Fruit fly (Drosophila melanogaster) whole organism: Measurements from ENCODE around the gene milt.

Experiments used
- CG8478 ChIP-seq: fragments of >200 bp; optimal IDR thresholded peaks from 2 replicates; lab custom pipeline; 2018; ENCODE audit warnings: inconsistent platforms
- Dll ChIP-seq: fragments of >200 bp; optimal IDR thresholded peaks from 2 replicates; lab custom pipeline; 2017
- EcR ChIP-seq, 2 experiments: fragments of >200 bp; optimal IDR thresholded peaks; 2 replicates each; lab custom pipeline; 2017; ENCODE audit warnings: missing biosample characterization in 2 of 2, missing genetic modification characterization in 2 of 2, missing genetic modification reagents in 2 of 2
- pan ChIP-seq: fragments of >200 bp; optimal IDR thresholded peaks from 2 replicates; lab custom pipeline; 2017
- psq ChIP-seq: fragments of >200 bp; optimal IDR thresholded peaks from 2 replicates; lab custom pipeline; 2017
- usp ChIP-seq: fragments of >200 bp; optimal IDR thresholded peaks from 2 replicates; lab custom pipeline; 2017; ENCODE audit warnings: missing biosample characterization, missing genetic modification characterization, mixed read lengths

milt gene

dm6 chr2L:7042150-7042811 lies 4.7 kb downstream of the milt start:
- no peak for TF ChIP-seq EcR (GFP tag; optimal IDR thresholded peaks at IDR 0.05; lab: Kevin White, UChicago)
- no peak for TF ChIP-seq psq (lab: Kevin White, UChicago)
- TF ChIP-seq pan (lab: Kevin White, UChicago), result no peak
- no peak for TF ChIP-seq Dll (lab: Kevin White, UChicago)
- no peak for TF ChIP-seq usp (GFP tag; lab: Kevin White, UChicago)
- no peak for TF ChIP-seq CG8478 (lab: Kevin White, UChicago)

- TF ChIP-seq usp (GFP tag; lab: Kevin White, UChicago), result no peak
- no peak for TF ChIP-seq EcR (GFP tag; optimal IDR thresholded peaks at IDR 0.05; lab: Kevin White, UChicago)
- no peak for TF ChIP-seq pan (lab: Kevin White, UChicago)
- TF ChIP-seq psq (lab: Kevin White, UChicago), result no peak
- TF ChIP-seq CG8478 (lab: Kevin White, UChicago), result no peak
- no peak for TF ChIP-seq Dll (lab: Kevin White, UChicago)
Observed at dm6 chr2L:7043039-7043905, 5.6 kb downstream of the milt start.

dm6 chr2L:7047703-7048102 lies 10.1 kb downstream of the milt start:
- no peak for TF ChIP-seq psq (lab: Kevin White, UChicago)
- TF ChIP-seq pan (lab: Kevin White, UChicago), result no peak
- TF ChIP-seq Dll (lab: Kevin White, UChicago), result no peak
- TF ChIP-seq EcR (GFP tag; optimal IDR thresholded peaks at IDR 0.05; lab: Kevin White, UChicago), result no peak
- no peak for TF ChIP-seq CG8478 (lab: Kevin White, UChicago)
- TF ChIP-seq usp (GFP tag; lab: Kevin White, UChicago), result no peak

dm6 chr2L:7049009-7049647 lies 11.5 kb downstream of the milt start:
- TF ChIP-seq pan (lab: Kevin White, UChicago) (peak; percentile 92), Dll (lab: Kevin White, UChicago) (no peak)

dm6 chr2L:7049680-7050289 lies 12.2 kb downstream of the milt start:
- TF ChIP-seq Dll (lab: Kevin White, UChicago), result no peak
- TF ChIP-seq EcR (GFP tag; optimal IDR thresholded peaks at IDR 0.05; lab: Kevin White, UChicago), result no peak
- no peak for TF ChIP-seq usp (GFP tag; lab: Kevin White, UChicago)
- TF ChIP-seq pan (lab: Kevin White, UChicago), result no peak
- no peak for TF ChIP-seq psq (lab: Kevin White, UChicago)
- TF ChIP-seq CG8478 (lab: Kevin White, UChicago), result no peak

- TF ChIP-seq CG8478 (lab: Kevin White, UChicago), result no peak
Observed at dm6 chr2L:7050492-7051182, 13.0 kb downstream of the milt start.

dm6 chr2L:7051740-7052139 lies 14.1 kb downstream of the milt start:
- TF ChIP-seq Dll (lab: Kevin White, UChicago), result no peak
- TF ChIP-seq EcR (GFP tag; optimal IDR thresholded peaks at IDR 0.05; lab: Kevin White, UChicago), result no peak
- no peak for TF ChIP-seq pan (lab: Kevin White, UChicago)
- no peak for TF ChIP-seq psq (lab: Kevin White, UChicago)
- no peak for TF ChIP-seq usp (GFP tag; lab: Kevin White, UChicago)
- no peak for TF ChIP-seq CG8478 (lab: Kevin White, UChicago)

- no peak for TF ChIP-seq Dll (lab: Kevin White, UChicago)
- no peak for TF ChIP-seq pan (lab: Kevin White, UChicago)
- TF ChIP-seq usp (GFP tag; lab: Kevin White, UChicago), result no peak
- TF ChIP-seq EcR (GFP tag; optimal IDR thresholded peaks at IDR 0.05; lab: Kevin White, UChicago), result no peak
- no peak for TF ChIP-seq psq (lab: Kevin White, UChicago)
- no peak for TF ChIP-seq CG8478 (lab: Kevin White, UChicago)
Observed at dm6 chr2L:7056189-7056926, 18.7 kb downstream of the milt start, which contains the start of gene Mnn1. Gene Mnn1, plus strand, starts transcription at chr2L:7056301.

dm6 chr2L:7060751-7061150 lies 23.1 kb downstream of the milt start, which contains the start of gene Mst27D:
Gene Mst27D, minus strand, starts transcription at chr2L:7060851.
- TF ChIP-seq usp (GFP tag; lab: Kevin White, UChicago), result no peak
- no peak for TF ChIP-seq psq (lab: Kevin White, UChicago)
- no peak for TF ChIP-seq CG8478 (lab: Kevin White, UChicago)
- no peak for TF ChIP-seq EcR (GFP tag; optimal IDR thresholded peaks at IDR 0.05; lab: Kevin White, UChicago)

- no peak for TF ChIP-seq Dll (lab: Kevin White, UChicago)
- TF ChIP-seq CG8478 (lab: Kevin White, UChicago), result no peak
- no peak for TF ChIP-seq EcR (GFP tag; optimal IDR thresholded peaks at IDR 0.05; lab: Kevin White, UChicago)
- TF ChIP-seq pan (lab: Kevin White, UChicago), result no peak
- TF ChIP-seq psq (lab: Kevin White, UChicago), result no peak
- TF ChIP-seq usp (GFP tag; lab: Kevin White, UChicago), result no peak
Observed at dm6 chr2L:7063721-7064179, 26.1 kb downstream of the milt start, which contains the start of gene Sem1. Gene Sem1, plus strand, starts transcription at chr2L:7063986.
